Fruit fly (Drosophila melanogaster): Measurements from ENCODE around the gene MtnC.

DNA sequence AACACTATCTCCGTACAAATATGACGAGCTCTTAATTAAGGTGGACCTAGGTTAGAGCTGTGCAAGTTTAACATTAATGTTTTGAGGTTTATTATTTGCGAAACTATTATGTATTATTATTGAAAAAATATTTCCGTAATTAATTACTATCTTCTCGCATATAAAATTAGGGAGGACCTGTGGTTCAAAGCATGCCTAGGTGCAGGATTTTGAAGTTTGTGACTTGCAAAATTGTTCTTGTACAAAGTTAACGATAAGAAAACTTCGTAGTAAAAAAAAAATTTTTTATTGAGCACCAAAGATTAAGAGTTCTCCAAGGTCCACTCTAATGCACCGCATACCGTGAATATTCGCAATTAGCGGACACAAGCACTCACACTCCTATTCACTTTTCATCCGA is 47.3 kb upstream of the MtnC start:
- TF ChIP-seq insv (optimal IDR thresholded peaks at IDR 0.05) (no peak), ttk (optimal IDR thresholded peaks at IDR 0.05) (no peak), psq (optimal IDR thresholded peaks at IDR 0.05) (no peak), h (optimal IDR thresholded peaks at IDR 0.05) (no peak), Sin3A (optimal IDR thresholded peaks at IDR 0.05) (no peak), Myc (optimal IDR thresholded peaks at IDR 0.05) (no peak)

Measured in Kc167 (cell line).